Fruit fly (Drosophila melanogaster) whole organism, embryonic: ENCODE results near the gene CG33796.

Source experiments
- Asciz ChIP-seq: fragments of 200-800 bp; sonication (Bioruptor generic); optimal IDR thresholded peaks from 2 replicates; lab custom pipeline; 2017; ENCODE audit warnings: missing biosample characterization, mild to moderate bottlenecking, missing genetic modification characterization, missing genetic modification reagents
- Bgb ChIP-seq: fragments of 200-800 bp; sonication (Bioruptor generic); IDR thresholded peaks from 2 replicates; pipeline ENCODE4 v1.3.6; 2022; ENCODE audit warnings: missing biosample characterization, missing genetic modification characterization; ENCODE audit not compliant: partially characterized antibody
- Blimp-1 ChIP-seq: fragments of 200-800 bp; sonication (Bioruptor generic); optimal IDR thresholded peaks from 3 replicates; lab custom pipeline; 2018; ENCODE audit warnings: missing biosample characterization, missing genetic modification characterization, mild to moderate bottlenecking, moderate library complexity, missing genetic modification reagents
- BtbVII ChIP-seq: fragments of 200-800 bp; sonication (Bioruptor generic); optimal IDR thresholded peaks from 3 replicates; lab custom pipeline; 2017; ENCODE audit warnings: missing biosample characterization, mild to moderate bottlenecking, missing genetic modification characterization
- CG1233 ChIP-seq: fragments of 200-800 bp; sonication (Bioruptor generic); optimal IDR thresholded peaks from 4 replicates; lab custom pipeline; 2018; ENCODE audit warnings: missing biosample characterization, mild to moderate bottlenecking, missing genetic modification characterization
- CG13424 ChIP-seq: fragments of 200-800 bp; sonication (Bioruptor generic); optimal IDR thresholded peaks from 2 replicates; lab custom pipeline; 2019; ENCODE audit warnings: missing biosample characterization, mild to moderate bottlenecking, missing genetic modification characterization, moderate library complexity
- CG14014 ChIP-seq: fragments of 200-800 bp; sonication (Bioruptor generic); IDR thresholded peaks from 2 replicates; pipeline ENCODE4 v1.3.6; 2022; ENCODE audit warnings: missing biosample characterization, missing genetic modification characterization
- CG15269 ChIP-seq: fragments of 200-800 bp; sonication (Bioruptor generic); optimal IDR thresholded peaks from 2 replicates; lab custom pipeline; 2018; ENCODE audit warnings: missing biosample characterization, mild to moderate bottlenecking, missing genetic modification characterization, moderate library complexity
- CG1529 ChIP-seq: fragments of 200-800 bp; sonication (Bioruptor generic); optimal IDR thresholded peaks from 3 replicates; lab custom pipeline; 2018; ENCODE audit warnings: missing biosample characterization, missing genetic modification characterization
- CG1792 ChIP-seq: fragments of 200-800 bp; sonication (Bioruptor generic); optimal IDR thresholded peaks from 2 replicates; lab custom pipeline; 2016; ENCODE audit warnings: missing biosample characterization, missing genetic modification characterization
- CG18011 ChIP-seq: fragments of 200-800 bp; sonication (Bioruptor generic); optimal IDR thresholded peaks from 2 replicates; lab custom pipeline; 2017; ENCODE audit warnings: missing biosample characterization, missing genetic modification characterization, mild to moderate bottlenecking, moderate library complexity, missing genotype
- CG2116 ChIP-seq: fragments of 200-800 bp; sonication (Bioruptor generic); optimal IDR thresholded peaks from 3 replicates; lab custom pipeline; 2018; ENCODE audit warnings: missing biosample characterization, mild to moderate bottlenecking, missing genetic modification characterization
- CG6765 ChIP-seq: fragments of 200-800 bp; sonication (Bioruptor generic); optimal IDR thresholded peaks from 3 replicates; lab custom pipeline; 2017; ENCODE audit warnings: missing biosample characterization, mild to moderate bottlenecking, missing genetic modification characterization
- CG7556 ChIP-seq: fragments of 200-800 bp; sonication (Bioruptor generic); optimal IDR thresholded peaks from 2 replicates; lab custom pipeline; 2017; ENCODE audit warnings: missing biosample characterization, mild to moderate bottlenecking, missing genetic modification characterization
- CG7839 ChIP-seq: fragments of 200-800 bp; sonication (Bioruptor generic); optimal IDR thresholded peaks from 3 replicates; lab custom pipeline; 2018; ENCODE audit warnings: missing biosample characterization, mild to moderate bottlenecking, missing genetic modification characterization, moderate library complexity
- CG8388 ChIP-seq: fragments of 200-800 bp; sonication (Bioruptor generic); optimal IDR thresholded peaks from 2 replicates; lab custom pipeline; 2019; ENCODE audit warnings: missing biosample characterization, mild to moderate bottlenecking, missing genetic modification characterization, moderate library complexity
- CG9797 ChIP-seq: fragments of 200-800 bp; sonication (Bioruptor generic); optimal IDR thresholded peaks from 3 replicates; lab custom pipeline; 2018; ENCODE audit warnings: missing biosample characterization, mild to moderate bottlenecking, missing genetic modification characterization
- CG9817 ChIP-seq: fragments of 200-800 bp; sonication (Bioruptor generic); optimal IDR thresholded peaks from 2 replicates; lab custom pipeline; 2018; ENCODE audit warnings: missing biosample characterization, mild to moderate bottlenecking, missing genetic modification characterization, moderate library complexity
- E2f1 ChIP-seq: fragments of 200-800 bp; sonication (Bioruptor generic); IDR thresholded peaks from 2 replicates; pipeline ENCODE4 v1.3.6; 2022; ENCODE audit warnings: missing biosample characterization, missing genetic modification characterization
- Hr51 ChIP-seq, 2 experiments: fragments of 200-800 bp; sonication (Bioruptor generic); optimal IDR thresholded peaks; 2 replicates in 1 of 2; 3 replicates in 1 of 2; lab custom pipeline; 2016 to 2018; ENCODE audit warnings: missing biosample characterization in 2 of 2, missing genetic modification characterization in 2 of 2, mild to moderate bottlenecking in 1 of 2, moderate library complexity in 1 of 2
- MTF-1 ChIP-seq: fragments of 200-800 bp; sonication (Bioruptor generic); optimal IDR thresholded peaks from 2 replicates; lab custom pipeline; 2018; ENCODE audit warnings: missing biosample characterization, mild to moderate bottlenecking, missing genetic modification characterization, borderline replicate concordance
- Nf-YC ChIP-seq: fragments of 200-800 bp; optimal IDR thresholded peaks from 3 replicates; lab custom pipeline; 2019; ENCODE audit warnings: missing biosample characterization, mild to moderate bottlenecking, missing genetic modification characterization, moderate library complexity
- Oli ChIP-seq: fragments of 200-800 bp; sonication (Bioruptor generic); optimal IDR thresholded peaks from 2 replicates; lab custom pipeline; 2018; ENCODE audit warnings: missing biosample characterization, mild to moderate bottlenecking, missing genetic modification characterization, moderate library complexity
- Taf1 ChIP-seq: fragments of 200-800 bp; sonication (Bioruptor generic); IDR thresholded peaks from 2 replicates; pipeline ENCODE4 v1.3.6; 2022; ENCODE audit warnings: missing biosample characterization, missing genetic modification characterization
- Usf ChIP-seq: fragments of 200-800 bp; sonication (Bioruptor generic); optimal IDR thresholded peaks from 2 replicates; lab custom pipeline; 2017; ENCODE audit warnings: missing genotype, missing biosample characterization, missing genetic modification characterization
- bsh ChIP-seq, 2 experiments: fragments of 200-800 bp; sonication (Bioruptor generic); optimal IDR thresholded peaks; 2 replicates each; lab custom pipeline; 2017 to 2018; ENCODE audit warnings: mild to moderate bottlenecking in 2 of 2, missing biosample characterization in 2 of 2, missing genetic modification characterization in 2 of 2, moderate library complexity in 1 of 2
- corto ChIP-seq: fragments of 200-800 bp; sonication (Bioruptor generic); optimal IDR thresholded peaks from 2 replicates; lab custom pipeline; 2016; ENCODE audit warnings: missing biosample characterization, mild to moderate bottlenecking, missing genetic modification characterization, moderate library complexity
- crol ChIP-seq: fragments of 200-800 bp; sonication (Bioruptor generic); IDR thresholded peaks from 2 replicates; pipeline ENCODE4 v1.3.6; 2022; ENCODE audit warnings: missing biosample characterization, missing genetic modification characterization
- dati ChIP-seq: fragments of 200-800 bp; sonication (Bioruptor generic); IDR thresholded peaks from 2 replicates; pipeline ENCODE4 v1.3.6; 2022; ENCODE audit warnings: missing biosample characterization, missing genetic modification characterization
- dmrt11E ChIP-seq: fragments of 200-800 bp; sonication (Bioruptor generic); optimal IDR thresholded peaks from 3 replicates; lab custom pipeline; 2018; ENCODE audit warnings: missing biosample characterization, mild to moderate bottlenecking, missing genetic modification characterization, moderate library complexity
- dmrt99B ChIP-seq: fragments of 200-800 bp; sonication (Bioruptor generic); optimal IDR thresholded peaks from 2 replicates; lab custom pipeline; 2018; ENCODE audit warnings: missing biosample characterization, mild to moderate bottlenecking, missing genetic modification characterization, moderate library complexity
- ewg ChIP-seq: fragments of 200-800 bp; sonication (Bioruptor generic); optimal IDR thresholded peaks from 3 replicates; lab custom pipeline; 2017; ENCODE audit warnings: mild to moderate bottlenecking, missing biosample characterization, missing genetic modification reagents, missing genetic modification characterization
- fd96Cb ChIP-seq: fragments of 200-800 bp; sonication (Bioruptor generic); optimal IDR thresholded peaks from 2 replicates; lab custom pipeline; 2018; ENCODE audit warnings: missing biosample characterization, mild to moderate bottlenecking, missing genetic modification characterization, moderate library complexity
- insv ChIP-seq, 2 experiments: fragments of 200-800 bp; sonication (Bioruptor generic); optimal IDR thresholded peaks; 3 replicates each; lab custom pipeline; 2016 to 2018; ENCODE audit warnings: missing biosample characterization in 2 of 2, missing genetic modification characterization in 2 of 2
- jigr1 ChIP-seq: fragments of 200-800 bp; sonication (Bioruptor generic); IDR thresholded peaks from 3 replicates; pipeline ENCODE4 v1.3.6; 2022; ENCODE audit warnings: missing biosample characterization, missing genetic modification characterization
- kni ChIP-seq: fragments of 200-800 bp; sonication (Bioruptor generic); optimal IDR thresholded peaks from 3 replicates; lab custom pipeline; 2017; ENCODE audit warnings: mild to moderate bottlenecking, missing biosample characterization, missing genetic modification reagents, missing genetic modification characterization
- knrl ChIP-seq: fragments of 200-800 bp; sonication (Bioruptor generic); IDR thresholded peaks from 3 replicates; pipeline ENCODE4 v1.3.6; 2022; ENCODE audit warnings: missing biosample characterization, missing genetic modification characterization; ENCODE audit not compliant: partially characterized antibody
- lmd ChIP-seq: fragments of 200-800 bp; sonication (Bioruptor generic); IDR thresholded peaks from 2 replicates; pipeline ENCODE4 v1.3.6; 2022; ENCODE audit warnings: missing biosample characterization, missing genetic modification characterization
- nom ChIP-seq: fragments of 200-800 bp; sonication (Bioruptor generic); optimal IDR thresholded peaks from 2 replicates; lab custom pipeline; 2017; ENCODE audit warnings: missing biosample characterization, missing genetic modification characterization, mild to moderate bottlenecking, moderate library complexity, missing genetic modification reagents
- oc ChIP-seq: fragments of 200-800 bp; sonication (Bioruptor generic); optimal IDR thresholded peaks from 2 replicates; lab custom pipeline; 2018; ENCODE audit warnings: missing biosample characterization, mild to moderate bottlenecking, missing genetic modification characterization, moderate library complexity
- pros ChIP-seq: fragments of 200-800 bp; sonication (Bioruptor generic); optimal IDR thresholded peaks from 3 replicates; lab custom pipeline; 2019; ENCODE audit warnings: missing biosample characterization, mild to moderate bottlenecking, missing genetic modification characterization, moderate library complexity
- ro ChIP-seq: fragments of 200-800 bp; sonication (Bioruptor generic); IDR thresholded peaks from 2 replicates; pipeline ENCODE4 v1.3.6; 2022; ENCODE audit warnings: missing biosample characterization, missing genetic modification characterization
- sc ChIP-seq, 3 experiments: fragments of >200 bp in 2 of 3; fragments of 200-800 bp in 1 of 3; sonication (Bioruptor generic) in 1 of 3; optimal IDR thresholded peaks; 2 replicates in 2 of 3; 3 replicates in 1 of 3; lab custom pipeline; 2017; ENCODE audit warnings: mild to moderate bottlenecking in 1 of 3, missing biosample characterization in 1 of 3, missing genetic modification characterization in 1 of 3, missing genetic modification reagents in 1 of 3
- sens ChIP-seq: fragments of 200-800 bp; sonication (Bioruptor generic); peaks from one replicate; lab custom pipeline; 2016; ENCODE audit warnings: missing biosample characterization, missing genetic modification characterization
- sob ChIP-seq: fragments of 200-800 bp; sonication (Bioruptor generic); IDR thresholded peaks from 2 replicates; pipeline ENCODE4 v1.3.6; 2022; ENCODE audit warnings: missing biosample characterization, missing genetic modification characterization
- sug ChIP-seq: fragments of 200-800 bp; optimal IDR thresholded peaks from 2 replicates; lab custom pipeline; 2019; ENCODE audit warnings: missing biosample characterization, mild to moderate bottlenecking, missing genetic modification characterization, moderate library complexity
- twi ChIP-seq: fragments of 200-800 bp; optimal IDR thresholded peaks from 2 replicates; lab custom pipeline; 2019; ENCODE audit warnings: missing biosample characterization, mild to moderate bottlenecking, missing genetic modification characterization, moderate library complexity

The CG33796 gene

dm6 chr3L:16173818-16174601 lies 4.1 kb upstream of the CG33796 start (continued):
- no peak for TF ChIP-seq ro (GFP tag; lab: Robert Waterston, UW)
- TF ChIP-seq lmd (GFP tag; lab: Robert Waterston, UW) = no peak
- peak; percentile 71 for TF ChIP-seq pros
- peak; percentile 88 for TF ChIP-seq nom (GFP tag; lab: Kevin White, UChicago)
- TF ChIP-seq crol = peak; percentile 94
- TF ChIP-seq BtbVII (GFP tag; lab: Kevin White, UChicago) = no peak
- no peak for TF ChIP-seq E2f1
- TF ChIP-seq Taf1 = no peak
- TF ChIP-seq dmrt11E = no peak
- TF ChIP-seq dati (GFP tag; lab: Robert Waterston, UW) = no peak
- no peak for TF ChIP-seq knrl
- no peak for TF ChIP-seq CG2116 (GFP tag; lab: Kevin White, UChicago)
- TF ChIP-seq CG1792 (GFP tag; lab: Kevin White, UChicago) = no peak
- no peak for TF ChIP-seq oc (tag; lab: Kevin White, UChicago)
- TF ChIP-seq MTF-1 (GFP tag; lab: Kevin White, UChicago) = no peak
- TF ChIP-seq Asciz (GFP tag; lab: Kevin White, UChicago) = no peak
- no peak for TF ChIP-seq CG14014 (GFP tag; lab: Robert Waterston, UW)
- no peak for TF ChIP-seq sens
- TF ChIP-seq CG9797 (GFP tag; lab: Kevin White, UChicago) = no peak
- TF ChIP-seq sug = no peak
- no peak for TF ChIP-seq Blimp-1 (GFP tag; lab: Kevin White, UChicago)
- TF ChIP-seq sob = no peak
- no peak for TF ChIP-seq Bgb (GFP tag; lab: Robert Waterston, UW)
- TF ChIP-seq Usf (GFP tag; lab: Kevin White, UChicago) = no peak
- TF ChIP-seq Oli (tag; lab: Kevin White, UChicago) = no peak
- TF ChIP-seq kni = peak; percentile 33
- no peak for TF ChIP-seq CG7556 (GFP tag; lab: Kevin White, UChicago)
- no peak for TF ChIP-seq CG1233 (GFP tag; lab: Kevin White, UChicago)
- no peak for TF ChIP-seq insv (GFP tag; optimal IDR thresholded peaks at IDR 0.05; lab: Kevin White, UChicago)

- peak; percentile 3 for TF ChIP-seq ewg (GFP tag; lab: Kevin White, UChicago)
- TF ChIP-seq CG7839 = peak; percentile 61
- TF ChIP-seq CG6765 = peak; percentile 16
- TF ChIP-seq CG18011 (GFP tag; lab: Kevin White, UChicago) = no peak
- peak; percentile 7 for TF ChIP-seq twi (tag; lab: Kevin White, UChicago)
- TF ChIP-seq CG9817 (tag; lab: Kevin White, UChicago) = no peak
- TF ChIP-seq CG7556 (GFP tag; lab: Kevin White, UChicago) = peak; percentile 83
- TF ChIP-seq dmrt99B = peak; percentile 58
- peak; percentile 32 for TF ChIP-seq CG1529 (GFP tag; lab: Kevin White, UChicago)
- TF ChIP-seq Nf-YC = peak; percentile 6
- TF ChIP-seq bsh (GFP tag; optimal IDR thresholded peaks at IDR 0.05; lab: Kevin White, UChicago) = peak; percentile 25 to 40
- peak; percentile 13 for TF ChIP-seq nom (GFP tag; lab: Kevin White, UChicago)
- peak in 1 of 2 experiments; percentile 60 for TF ChIP-seq Hr51 (GFP tag; optimal IDR thresholded peaks at IDR 0.05; lab: Kevin White, UChicago)
- TF ChIP-seq jigr1 (GFP tag; lab: Robert Waterston, UW) = no peak
- TF ChIP-seq sc (optimal IDR thresholded peaks at IDR 0.05; lab: Kevin White, UChicago) = no peak
- TF ChIP-seq sc (GFP tag; optimal IDR thresholded peaks at IDR 0.05; lab: Kevin White, UChicago) = peak; percentile 33
- peak; percentile 54 for TF ChIP-seq CG13424 (tag; lab: Kevin White, UChicago)
- peak; percentile 14 for TF ChIP-seq fd96Cb (tag; lab: Kevin White, UChicago)
- peak; percentile 51 for TF ChIP-seq CG15269 (tag; lab: Kevin White, UChicago)
- peak; percentile 23 for TF ChIP-seq corto (GFP tag; lab: Kevin White, UChicago)
- TF ChIP-seq CG1233 (GFP tag; lab: Kevin White, UChicago) = peak; percentile 8
- TF ChIP-seq CG8388 (GFP tag; lab: Kevin White, UChicago) = peak; percentile 23
- TF ChIP-seq Blimp-1 (GFP tag; lab: Kevin White, UChicago) = peak; percentile 22
Observed at dm6 chr3L:16172809-16173276, 2.9 kb upstream of the CG33796 start.
